Worm (Caenorhabditis elegans) whole organism, early embryonic: ENCODE results near the gene R10E4.11.

ENCODE experiments used
- F13C5.2 ChIP-seq: sonication (generic microtip); optimal IDR thresholded peaks from 2 replicates; lab custom pipeline; 2017; ENCODE audit warnings: mild to moderate bottlenecking, missing genetic modification characterization, inconsistent platforms, missing compliant biosample characterization
- ama-1 ChIP-seq: fragments of 150-350 bp; optimal IDR thresholded peaks from 2 replicates; lab custom pipeline; 2014
- ceh-13 ChIP-seq: fragments of 200-800 bp; sonication (Bioruptor generic); optimal IDR thresholded peaks from 2 replicates; lab custom pipeline; 2018; ENCODE audit warnings: mild to moderate bottlenecking, missing genetic modification characterization, missing compliant biosample characterization
- ceh-36 ChIP-seq: sonication (generic microtip); optimal IDR thresholded peaks from 2 replicates; lab custom pipeline; 2016; ENCODE audit warnings: missing genetic modification characterization, inconsistent platforms, missing compliant biosample characterization
- ets-7 ChIP-seq: sonication (generic microtip); optimal IDR thresholded peaks from 2 replicates; lab custom pipeline; 2016; ENCODE audit warnings: missing genotype, missing genetic modification characterization, missing compliant biosample characterization
- flt-1 ChIP-seq: fragments of 200-800 bp; sonication (Bioruptor generic); IDR thresholded peaks from 2 replicates; pipeline ENCODE4 v1.3.6; 2022; ENCODE audit warnings: missing genetic modification characterization, missing compliant biosample characterization
- hmbx-1 ChIP-seq: sonication (generic microtip); optimal IDR thresholded peaks from 2 replicates; lab custom pipeline; 2016; ENCODE audit warnings: mild to moderate bottlenecking, missing genetic modification characterization, missing compliant biosample characterization
- hnd-1 ChIP-seq: sonication (generic microtip); optimal IDR thresholded peaks from 2 replicates; lab custom pipeline; 2016; ENCODE audit warnings: missing genetic modification characterization, missing compliant biosample characterization
- sea-1 ChIP-seq: fragments of 200-800 bp; sonication (Bioruptor generic); conservative IDR thresholded peaks from 2 replicates; pipeline ENCODE4 v1.3.6; 2022; ENCODE audit warnings: missing genetic modification characterization, missing compliant biosample characterization
- tbx-37 ChIP-seq: fragments of 200-800 bp; sonication (Bioruptor generic); conservative IDR thresholded peaks from 2 replicates; pipeline ENCODE4 v1.3.6; 2022; ENCODE audit warnings: missing genetic modification reagents, missing genetic modification characterization, missing compliant biosample characterization
- tra-4 ChIP-seq: sonication (generic microtip); optimal IDR thresholded peaks from 2 replicates; lab custom pipeline; 2017; ENCODE audit warnings: missing genetic modification characterization, missing compliant biosample characterization

ce11 chrIII:4269220-4269935 is 31.5 kb downstream of the R10E4.11 start, which contains the start of the genes sftb-1 and R10E4.1:
- TF ChIP-seq ceh-13 (GFP tag; lab: Kevin White, UChicago) (no peak), ets-7 (no peak), ama-1 (lab: Kevin White, UChicago) (no peak), sea-1 (GFP tag; lab: Robert Waterston, UW) (no peak), tra-4 (no peak), F13C5.2 (tag; lab: Kevin White, UChicago) (peak; percentile 2), flt-1 (GFP tag; lab: Robert Waterston, UW) (no peak), hnd-1 (tag; lab: Kevin White, UChicago) (no peak), tbx-37 (GFP tag; lab: Robert Waterston, UW) (no peak), ceh-36 (tag; lab: Kevin White, UChicago) (no peak), hmbx-1 (no peak)
